Worm (Caenorhabditis elegans) whole organism, L4 larva: Measurements from ENCODE around the gene nhr-270.
"Not testable (repeated sequence)": the region's sequence is repeated elsewhere in the genome, so short reads cannot be mapped to it uniquely, and the experiment has no call there.

Experiments
- duxl-1 ChIP-seq: sonication (generic microtip); optimal IDR thresholded peaks from 2 replicates; lab custom pipeline; 2016; ENCODE audit warnings: mild to moderate bottlenecking, missing genetic modification characterization, moderate library complexity, missing compliant biosample characterization; ENCODE audit not compliant: poor library complexity
- jun-1 ChIP-seq: fragments of 150-350 bp; optimal IDR thresholded peaks from 2 replicates; lab custom pipeline; 2014; ENCODE audit warnings: missing biosample characterization, missing genetic modification reagents, missing genetic modification characterization
- lin-13 ChIP-seq: fragments of 150-350 bp; optimal IDR thresholded peaks from 2 replicates; lab custom pipeline; 2014; ENCODE audit warnings: missing biosample characterization, missing genetic modification reagents, missing genetic modification characterization
- nhr-25 ChIP-seq: sonication (generic microtip); optimal IDR thresholded peaks from 2 replicates; lab custom pipeline; 2017; ENCODE audit warnings: missing genetic modification characterization, mild to moderate bottlenecking, missing compliant biosample characterization, antibody characterized with exemption, moderate library complexity, borderline replicate concordance; ENCODE audit not compliant: insufficient read depth
- nhr-28 ChIP-seq: fragments of 150-350 bp; optimal IDR thresholded peaks from 2 replicates; lab custom pipeline; 2014; ENCODE audit warnings: missing biosample characterization, missing genetic modification characterization
- nhr-76 ChIP-seq: fragments of 150-350 bp; optimal IDR thresholded peaks from 2 replicates; lab custom pipeline; 2014; ENCODE audit warnings: missing biosample characterization, missing genetic modification characterization
- nhr-77 ChIP-seq: fragments of 150-350 bp; optimal IDR thresholded peaks from 2 replicates; lab custom pipeline; 2014; ENCODE audit warnings: missing biosample characterization, missing genetic modification characterization
- pqm-1 ChIP-seq: sonication (generic microtip); optimal IDR thresholded peaks from 2 replicates; lab custom pipeline; 2017; ENCODE audit warnings: missing biosample characterization, missing genetic modification characterization
- sdz-12 ChIP-seq: fragments of 200-800 bp; sonication (Bioruptor generic); optimal IDR thresholded peaks from 2 replicates; lab custom pipeline; 2018; ENCODE audit warnings: mild to moderate bottlenecking, missing genetic modification characterization, missing compliant biosample characterization
- spr-1 ChIP-seq: sonication (generic microtip); optimal IDR thresholded peaks from 2 replicates; lab custom pipeline; 2016; ENCODE audit warnings: mild to moderate bottlenecking, missing genetic modification characterization, missing compliant biosample characterization
- unc-62 ChIP-seq, 3 experiments: fragments of 150-350 bp in 1 of 3; sonication (generic microtip); optimal IDR thresholded peaks in 2 of 3; peaks in 1 of 3; 1 replicate in 1 of 3; 2 replicates in 2 of 3; lab custom pipeline; 2014 to 2017; ENCODE audit warnings: missing biosample characterization in 3 of 3, missing genetic modification characterization in 3 of 3, missing genetic modification reagents in 3 of 3, missing genotype in 1 of 3
- zfp-2 ChIP-seq: sonication (generic microtip); optimal IDR thresholded peaks from 2 replicates; lab custom pipeline; 2016; ENCODE audit warnings: mild to moderate bottlenecking, missing genetic modification characterization, missing compliant biosample characterization

DNA sequence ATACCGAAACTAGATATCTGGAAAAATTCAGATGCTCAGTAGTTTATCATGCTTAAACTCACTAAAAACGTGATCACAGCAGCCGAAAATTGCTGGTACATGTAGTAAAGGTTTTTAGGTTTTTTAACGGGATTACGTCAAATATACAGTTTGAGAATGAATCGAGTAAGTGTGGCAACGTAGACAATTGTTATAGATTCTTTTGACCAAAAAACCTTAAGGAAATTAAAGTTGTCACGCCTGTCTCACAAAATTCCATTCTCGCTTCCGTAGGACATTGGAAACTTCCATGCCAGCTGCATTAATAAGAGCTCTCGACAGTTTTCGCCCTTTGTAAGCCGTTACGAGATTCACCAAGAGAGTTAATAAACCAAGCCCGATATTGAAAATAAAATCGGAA lies 18.4 kb upstream of the nhr-270 start, which contains the start of gene srx-31:
- TF ChIP-seq unc-62 (GFP tag; optimal IDR thresholded peaks at IDR 0.05 in 1 of 2; lab: Kevin White, UChicago); unc-62 (tag; optimal IDR thresholded peaks at IDR 0.05; lab: Kevin White, UChicago); sdz-12; nhr-25 (tag; lab: Kevin White, UChicago); nhr-28 (tag; lab: Kevin White, UChicago); zfp-2; duxl-1; nhr-76 (tag; lab: Kevin White, UChicago); lin-13 (GFP tag; lab: Kevin White, UChicago); jun-1; nhr-77 (tag; lab: Kevin White, UChicago); pqm-1 (tag; lab: Kevin White, UChicago); spr-1: not testable (repeated sequence)
